Worm (Caenorhabditis elegans) whole organism, young adult: Measurements from ENCODE around the gene T28F12.1.

ENCODE experiments used
- B0035.1 ChIP-seq: sonication (generic microtip); optimal IDR thresholded peaks from 2 replicates; lab custom pipeline; 2016; ENCODE audit warnings: missing genetic modification characterization, mild to moderate bottlenecking, missing compliant biosample characterization, missing genotype, missing genetic modification reagents
- B0261.1 ChIP-seq: sonication (generic microtip); optimal IDR thresholded peaks from 2 replicates; lab custom pipeline; 2016; ENCODE audit warnings: mild to moderate bottlenecking, missing genetic modification characterization, moderate library complexity, missing compliant biosample characterization
- F23B12.7 ChIP-seq: sonication (generic microtip); optimal IDR thresholded peaks from 2 replicates; lab custom pipeline; 2017; ENCODE audit warnings: missing genetic modification characterization, mild to moderate bottlenecking, missing compliant biosample characterization, antibody characterized with exemption, moderate library complexity; ENCODE audit not compliant: insufficient read depth
- F37B4.10 ChIP-seq: fragments of 200-800 bp; sonication (Bioruptor generic); IDR thresholded peaks from 2 replicates; pipeline ENCODE4 v1.3.6; 2022; ENCODE audit warnings: missing genetic modification characterization, missing compliant biosample characterization
- F52B5.7 ChIP-seq: sonication (generic microtip); optimal IDR thresholded peaks from 2 replicates; lab custom pipeline; 2016; ENCODE audit warnings: mild to moderate bottlenecking, missing genetic modification characterization, missing compliant biosample characterization
- F57C9.4 ChIP-seq: sonication (generic microtip); optimal IDR thresholded peaks from 2 replicates; lab custom pipeline; 2017; ENCODE audit warnings: mild to moderate bottlenecking, missing genetic modification characterization, missing compliant biosample characterization
- Y53F4B.3 ChIP-seq: fragments of 200-800 bp; sonication (Bioruptor generic); IDR thresholded peaks from 2 replicates; pipeline ENCODE4 v1.3.6; 2022; ENCODE audit warnings: missing genetic modification reagents, missing genetic modification characterization, missing compliant biosample characterization
- Y56A3A.18 ChIP-seq: fragments of 200-800 bp; sonication (Bioruptor generic); IDR thresholded peaks from 2 replicates; pipeline ENCODE4 v1.3.6; 2022; ENCODE audit warnings: missing genetic modification reagents, missing genetic modification characterization, missing compliant biosample characterization
- Y67H2A.10 ChIP-seq: fragments of 200-800 bp; sonication (Bioruptor generic); conservative IDR thresholded peaks from 2 replicates; pipeline ENCODE4 v1.3.6; 2022; ENCODE audit warnings: missing genetic modification reagents, missing genetic modification characterization, missing compliant biosample characterization
- ZK185.1 ChIP-seq: sonication (generic microtip); optimal IDR thresholded peaks from 2 replicates; lab custom pipeline; 2016; ENCODE audit warnings: mild to moderate bottlenecking, missing genetic modification characterization, missing compliant biosample characterization; ENCODE audit not compliant: poor library complexity, severe bottlenecking
- aptf-2 ChIP-seq: fragments of 200-800 bp; sonication (Bioruptor generic); conservative IDR thresholded peaks from 2 replicates; pipeline ENCODE4 v1.3.6; 2022; ENCODE audit warnings: missing genetic modification reagents, missing genetic modification characterization, missing compliant biosample characterization
- attf-5 ChIP-seq: fragments of 200-800 bp; sonication (Bioruptor generic); optimal IDR thresholded peaks from 2 replicates; lab custom pipeline; 2018; ENCODE audit warnings: mild to moderate bottlenecking, missing genetic modification characterization, missing compliant biosample characterization
- bed-1 ChIP-seq: fragments of 200-800 bp; sonication (Bioruptor generic); IDR thresholded peaks from 2 replicates; pipeline ENCODE4 v1.3.6; 2022; ENCODE audit warnings: missing genetic modification reagents, missing genetic modification characterization, missing compliant biosample characterization
- cebp-1 ChIP-seq, 2 experiments: fragments of 200-800 bp in 1 of 2; sonication (Bioruptor generic) in 1 of 2; sonication (generic microtip) in 1 of 2; IDR thresholded peaks in 1 of 2; optimal IDR thresholded peaks in 1 of 2; 2 replicates each; pipeline versions ENCODE4 v1.3.6 to Lab custom; 2017 to 2022; ENCODE audit warnings: missing compliant biosample characterization in 2 of 2, missing genetic modification characterization in 2 of 2, mild to moderate bottlenecking in 1 of 2, missing genetic modification reagents in 1 of 2, moderate library complexity in 1 of 2
- chd-7 ChIP-seq: sonication (generic microtip); optimal IDR thresholded peaks from 2 replicates; lab custom pipeline; 2016; ENCODE audit warnings: mild to moderate bottlenecking, missing genetic modification characterization, moderate library complexity, missing compliant biosample characterization
- dox-1 ChIP-seq: fragments of 200-800 bp; sonication (Bioruptor generic); IDR thresholded peaks from 2 replicates; pipeline ENCODE4 v1.3.6; 2022; ENCODE audit warnings: missing genetic modification reagents, missing genetic modification characterization, missing compliant biosample characterization
- dpl-1 ChIP-seq: fragments of 150-350 bp; optimal IDR thresholded peaks from 2 replicates; lab custom pipeline; 2014; ENCODE audit warnings: missing biosample characterization, missing genetic modification reagents, missing genetic modification characterization
- fkh-3 ChIP-seq: sonication (generic microtip); optimal IDR thresholded peaks from 2 replicates; lab custom pipeline; 2016; ENCODE audit warnings: mild to moderate bottlenecking, missing genetic modification characterization, missing compliant biosample characterization
- gei-17 ChIP-seq: fragments of 200-800 bp; sonication (Bioruptor generic); optimal IDR thresholded peaks from 2 replicates; lab custom pipeline; 2018; ENCODE audit warnings: mild to moderate bottlenecking, missing genetic modification characterization, missing compliant biosample characterization
- hsf-1 ChIP-seq: fragments of 200-800 bp; sonication (Bioruptor generic); IDR thresholded peaks from 2 replicates; pipeline ENCODE4 v1.3.6; 2022; ENCODE audit warnings: missing genetic modification reagents, missing genetic modification characterization, missing compliant biosample characterization
- let-607 ChIP-seq, 2 experiments: fragments of 200-800 bp in 1 of 2; sonication (Bioruptor generic) in 1 of 2; sonication (generic microtip) in 1 of 2; optimal IDR thresholded peaks; 2 replicates each; lab custom pipeline; 2016 to 2018; ENCODE audit warnings: mild to moderate bottlenecking in 2 of 2, missing compliant biosample characterization in 2 of 2, missing genetic modification characterization in 2 of 2, moderate library complexity in 2 of 2, missing genotype in 1 of 2
- lin-35 ChIP-seq, 3 experiments: fragments of 150-350 bp in 2 of 3; sonication (generic microtip) in 1 of 3; optimal IDR thresholded peaks; 2 replicates each; lab custom pipeline; 2014 to 2018; ENCODE audit warnings: missing biosample characterization in 3 of 3, missing genetic modification characterization in 3 of 3, missing genetic modification reagents in 3 of 3
- lir-1 ChIP-seq: fragments of 200-800 bp; sonication (Bioruptor generic); conservative IDR thresholded peaks from 2 replicates; pipeline ENCODE4 v1.3.6; 2022; ENCODE audit warnings: missing genetic modification reagents, missing genetic modification characterization, missing compliant biosample characterization
- madf-3 ChIP-seq: fragments of 200-800 bp; sonication (Bioruptor generic); IDR thresholded peaks from 2 replicates; pipeline ENCODE4 v1.3.6; 2022; ENCODE audit warnings: missing genetic modification reagents, missing genetic modification characterization, missing compliant biosample characterization
- madf-8 ChIP-seq: fragments of 200-800 bp; sonication (Bioruptor generic); conservative IDR thresholded peaks from 2 replicates; pipeline ENCODE4 v1.3.6; 2022; ENCODE audit warnings: missing genetic modification reagents, missing genetic modification characterization, missing compliant biosample characterization
- mes-4 ChIP-seq: sonication (generic microtip); optimal IDR thresholded peaks from 2 replicates; lab custom pipeline; 2016; ENCODE audit warnings: missing genotype, missing genetic modification characterization, missing compliant biosample characterization
- nfyb-1 ChIP-seq: fragments of 200-800 bp; sonication (Bioruptor generic); IDR thresholded peaks from 2 replicates; pipeline ENCODE4 v1.3.6; 2022; ENCODE audit warnings: missing genetic modification reagents, missing genetic modification characterization, missing compliant biosample characterization
- nhr-120 ChIP-seq: fragments of 200-800 bp; sonication (Bioruptor generic); IDR thresholded peaks from 2 replicates; pipeline ENCODE4 v1.3.6; 2022; ENCODE audit warnings: missing genetic modification characterization, missing compliant biosample characterization
- nhr-80 ChIP-seq: sonication (generic microtip); optimal IDR thresholded peaks from 2 replicates; lab custom pipeline; 2016; ENCODE audit warnings: missing genetic modification characterization, missing compliant biosample characterization
- pbrm-1 ChIP-seq: fragments of 200-800 bp; sonication (Bioruptor generic); IDR thresholded peaks from 2 replicates; pipeline ENCODE4 v1.3.6; 2022; ENCODE audit warnings: missing genetic modification reagents, missing genetic modification characterization, missing compliant biosample characterization
- sdz-38 ChIP-seq: sonication (generic microtip); optimal IDR thresholded peaks from 2 replicates; lab custom pipeline; 2016; ENCODE audit warnings: missing genotype, missing genetic modification characterization, missing compliant biosample characterization
- sptf-2 ChIP-seq: fragments of 200-800 bp; sonication (Bioruptor generic); optimal IDR thresholded peaks from 2 replicates; lab custom pipeline; 2018; ENCODE audit warnings: mild to moderate bottlenecking, missing genetic modification characterization, missing compliant biosample characterization
- tlf-1 ChIP-seq: fragments of 200-800 bp; sonication (Bioruptor generic); optimal IDR thresholded peaks from 2 replicates; lab custom pipeline; 2018; ENCODE audit warnings: mild to moderate bottlenecking, missing genetic modification characterization, missing compliant biosample characterization
- xnd-1 ChIP-seq: sonication (generic microtip); optimal IDR thresholded peaks from 2 replicates; lab custom pipeline; 2016; ENCODE audit warnings: missing genotype, missing genetic modification reagents, missing genetic modification characterization, missing compliant biosample characterization
- zfh-2 ChIP-seq: fragments of 200-800 bp; sonication (Bioruptor generic); conservative IDR thresholded peaks from 2 replicates; pipeline ENCODE4 v1.3.6; 2022; ENCODE audit warnings: missing genetic modification reagents, missing genetic modification characterization, missing compliant biosample characterization
- zim-3 ChIP-seq: sonication (generic microtip); optimal IDR thresholded peaks from 2 replicates; lab custom pipeline; 2017; ENCODE audit warnings: mild to moderate bottlenecking, missing genetic modification characterization, moderate library complexity, missing compliant biosample characterization
- ztf-25 ChIP-seq: fragments of 200-800 bp; sonication (Bioruptor generic); IDR thresholded peaks from 2 replicates; pipeline ENCODE4 v1.3.6; 2022; ENCODE audit warnings: missing genetic modification reagents, missing genetic modification characterization, missing compliant biosample characterization

The T28F12.1 gene

ce11 chrV:4500709-4501108 is 12.1 kb upstream of the T28F12.1 start:
- TF ChIP-seq pbrm-1 (GFP tag; lab: Robert Waterston, UW) (no peak), Y67H2A.10 (no peak), tlf-1 (GFP tag; lab: Kevin White, UChicago) (no peak), F52B5.7 (tag; lab: Kevin White, UChicago) (no peak), nhr-120 (GFP tag; lab: Robert Waterston, UW) (no peak), sdz-38 (no peak), gei-17 (no peak), B0261.1 (tag; lab: Kevin White, UChicago) (no peak), B0035.1 (tag; lab: Kevin White, UChicago) (no peak), F57C9.4 (no peak), Y56A3A.18 (no peak), fkh-3 (no peak), zim-3 (tag; lab: Kevin White, UChicago) (no peak), xnd-1 (tag; lab: Kevin White, UChicago) (no peak)

- TF ChIP-seq nhr-80 (tag; lab: Kevin White, UChicago) (peak; percentile 68), mes-4 (tag; lab: Kevin White, UChicago) (no peak), aptf-2 (no peak), madf-8 (GFP tag; lab: Robert Waterston, UW) (no peak), Y53F4B.3 (GFP tag; lab: Robert Waterston, UW) (no peak), cebp-1 (GFP tag; IDR thresholded peaks at IDR 0.05; lab: Robert Waterston, UW) (no peak), cebp-1 (tag; optimal IDR thresholded peaks at IDR 0.05; lab: Kevin White, UChicago) (peak; percentile 1), dox-1 (GFP tag; lab: Robert Waterston, UW) (peak; percentile 32; the same call in 1 of the 2 replicates), bed-1 (GFP tag; lab: Robert Waterston, UW) (no peak)
- TF ChIP-seq, all 124 proteins: peak for 3
Observed at ce11 chrV:4501974-4502373, 10.9 kb upstream of the T28F12.1 start.

- TF ChIP-seq zfh-2 = peak; percentile 60
- TF ChIP-seq hsf-1 (GFP tag; lab: Robert Waterston, UW) = no peak
Observed at ce11 chrV:4502624-4503023, 10.2 kb upstream of the T28F12.1 start.

ce11 chrV:4503868-4504365 is 8.9 kb upstream of the T28F12.1 start:
- TF ChIP-seq ztf-25 (GFP tag; lab: Robert Waterston, UW) = no peak
- no peak for TF ChIP-seq dpl-1 (GFP tag; lab: Kevin White, UChicago)
- peak; percentile 56; the same call in 1 of the 2 replicates for TF ChIP-seq zfh-2

- TF ChIP-seq pbrm-1 (GFP tag; lab: Robert Waterston, UW) = 0 out of 2 replicates have a peak, but pooled peaks have one; percentile 29
- TF ChIP-seq nfyb-1 = 0 out of 2 replicates have a peak, but pooled peaks have one; percentile 38
- TF ChIP-seq ZK185.1 (tag; lab: Kevin White, UChicago) = no peak
Observed at ce11 chrV:4504445-4504844, 8.4 kb upstream of the T28F12.1 start.

ce11 chrV:4505000-4505399 is 7.8 kb upstream of the T28F12.1 start:
- TF ChIP-seq F37B4.10 (GFP tag; lab: Robert Waterston, UW) = no peak
- no peak for TF ChIP-seq madf-3
- TF ChIP-seq lin-35 (GFP tag; optimal IDR thresholded peaks at IDR 0.05; lab: Kevin White, UChicago) = no peak
- no peak for TF ChIP-seq F23B12.7
- TF ChIP-seq Y67H2A.10 = no peak
- no peak for TF ChIP-seq F57C9.4
- TF ChIP-seq sptf-2 (GFP tag; lab: Kevin White, UChicago) = no peak
- no peak for TF ChIP-seq lir-1 (GFP tag; lab: Robert Waterston, UW)
- TF ChIP-seq chd-7 = no peak
- no peak for TF ChIP-seq fkh-3
- TF ChIP-seq xnd-1 (tag; lab: Kevin White, UChicago) = no peak
- no peak for TF ChIP-seq pbrm-1 (GFP tag; lab: Robert Waterston, UW)
- TF ChIP-seq attf-5 (GFP tag; lab: Kevin White, UChicago) = no peak
- TF ChIP-seq let-607 (tag; optimal IDR thresholded peaks at IDR 0.05; lab: Kevin White, UChicago) = no peak
